Worm (Caenorhabditis elegans): ENCODE results near the gene nlp-6.

The nlp-6 gene

ce11 chrX:17685959-17686358 is 23.7 kb downstream of the nlp-6 start:
- TF ChIP-seq W03F9.2 (tag; optimal IDR thresholded peaks at IDR 0.05) (no peak), dao-5 (tag; optimal IDR thresholded peaks at IDR 0.05) (no peak), him-1 (tag; optimal IDR thresholded peaks at IDR 0.05) (no peak)

ce11 chrX:17694669-17695282 is 32.5 kb downstream of the nlp-6 start, which contains the start of gene cgt-2:
TSS of gene cgt-2 (plus strand) at chrX:17695232.
- TF ChIP-seq him-1 (tag; optimal IDR thresholded peaks at IDR 0.05), result no peak
- no peak for TF ChIP-seq dao-5 (tag; optimal IDR thresholded peaks at IDR 0.05)
- no peak for TF ChIP-seq W03F9.2 (tag; optimal IDR thresholded peaks at IDR 0.05)

- no peak for TF ChIP-seq W03F9.2 (tag; optimal IDR thresholded peaks at IDR 0.05)
- no peak for TF ChIP-seq dao-5 (tag; optimal IDR thresholded peaks at IDR 0.05)
- TF ChIP-seq him-1 (tag; optimal IDR thresholded peaks at IDR 0.05), result no peak
These were observed 40.4 kb downstream of the nlp-6 start for ce11 chrX:17702602-17703001.

ce11 chrX:17711598-17711997 is 49.4 kb downstream of the nlp-6 start, which contains the start of gene H11L12.1:
TSS of gene H11L12.1 (minus strand) at chrX:17711698.
- no peak for TF ChIP-seq him-1 (tag; optimal IDR thresholded peaks at IDR 0.05)
- no peak for TF ChIP-seq dao-5 (tag; optimal IDR thresholded peaks at IDR 0.05)
- TF ChIP-seq W03F9.2 (tag; optimal IDR thresholded peaks at IDR 0.05), result no peak

- no peak for TF ChIP-seq him-1 (tag; optimal IDR thresholded peaks at IDR 0.05)
- TF ChIP-seq dao-5 (tag; optimal IDR thresholded peaks at IDR 0.05), result no peak
- no peak for TF ChIP-seq W03F9.2 (tag; optimal IDR thresholded peaks at IDR 0.05)
These were observed 52.2 kb downstream of the nlp-6 start, which contains the start of gene cTel55X.1 for ce11 chrX:17714342-17715011. TSS of gene cTel55X.1 (plus strand) at chrX:17714961.

Data from whole organism, L4/young adult.